Fruit fly (Drosophila melanogaster): ENCODE data around the gene CG3618.

DNA sequence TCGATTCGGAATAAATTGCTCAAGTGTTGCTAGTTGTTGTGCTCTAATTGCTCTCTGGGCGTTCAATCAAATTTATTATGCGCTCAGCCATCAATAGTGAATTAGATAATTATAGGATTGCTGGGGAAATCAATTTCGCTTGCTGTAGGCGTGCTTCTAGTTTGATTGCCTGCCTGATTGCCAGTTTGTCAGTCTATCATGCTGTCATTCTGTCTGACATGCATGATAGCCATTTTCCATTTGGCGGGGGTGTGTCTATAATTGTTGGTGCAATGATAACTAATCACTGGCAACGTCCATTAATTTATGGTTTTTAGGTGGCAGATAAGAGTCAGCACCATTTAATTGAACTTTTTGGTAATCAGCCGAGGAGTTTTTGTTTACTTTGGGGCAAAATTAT lies 41.7 kb upstream of the CG3618 start:
- TF ChIP-seq CG17806 (tag; optimal IDR thresholded peaks at IDR 0.05) (no peak), CG13204 (GFP tag; optimal IDR thresholded peaks at IDR 0.05) (no peak), CG10348 (GFP tag; IDR thresholded peaks at IDR 0.05) (no peak), Ets98B (GFP tag; IDR thresholded peaks at IDR 0.05) (no peak), CG15710 (tag; optimal IDR thresholded peaks at IDR 0.05) (no peak), gl (tag; optimal IDR thresholded peaks at IDR 0.05) (no peak), fd96Ca (GFP tag; IDR thresholded peaks at IDR 0.05) (no peak), EcR (GFP tag; optimal IDR thresholded peaks at IDR 0.05) (no peak), D1 (tag; optimal IDR thresholded peaks at IDR 0.05) (no peak), CG34367 (tag; optimal IDR thresholded peaks at IDR 0.05) (no peak), CG9948 (tag; optimal IDR thresholded peaks at IDR 0.05) (no peak), CG12605 (GFP tag; IDR thresholded peaks at IDR 0.05) (no peak), CG14655 (GFP tag; optimal IDR thresholded peaks at IDR 0.05) (no peak)

Measured in whole organism, pupa.